Worm (Caenorhabditis elegans) whole organism, L4/young adult: ENCODE results near the gene srz-70.

Experiments
- W03F9.2 ChIP-seq: fragments of 150-350 bp; optimal IDR thresholded peaks from 2 replicates; lab custom pipeline; 2014; ENCODE audit warnings: missing biosample characterization, missing genetic modification characterization
- dao-5 ChIP-seq: sonication (generic microtip); optimal IDR thresholded peaks from 2 replicates; lab custom pipeline; 2016; ENCODE audit warnings: missing genotype, missing genetic modification characterization, moderate library complexity, missing compliant biosample characterization
- him-1 ChIP-seq: sonication (generic microtip); optimal IDR thresholded peaks from 2 replicates; lab custom pipeline; 2016; ENCODE audit warnings: missing genotype, missing genetic modification reagents, missing genetic modification characterization, missing compliant biosample characterization

DNA sequence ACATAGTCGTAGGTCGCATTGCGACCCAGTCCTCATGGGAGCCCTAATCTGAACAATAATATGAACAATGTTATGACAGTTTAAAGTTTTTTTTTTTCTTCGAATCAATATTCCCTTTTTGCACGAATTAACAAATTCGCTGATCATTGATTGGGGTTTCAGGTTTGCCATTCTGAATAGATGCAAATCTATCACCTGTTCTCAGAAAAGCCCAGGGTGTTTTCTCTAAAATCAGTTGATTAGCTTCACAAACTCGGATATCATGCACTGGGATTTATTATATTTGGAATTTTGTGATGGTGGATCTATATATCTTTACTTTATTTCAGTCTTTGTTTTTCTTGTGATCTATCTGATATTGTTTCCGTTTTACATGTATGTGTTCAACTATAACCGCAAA, 25.5 kb downstream of the srz-70 start, which contains the start of gene srz-23:
- TF ChIP-seq him-1 (tag; lab: Kevin White, UChicago) (no peak), W03F9.2 (tag; lab: Kevin White, UChicago) (no peak), dao-5 (tag; lab: Kevin White, UChicago) (no peak)
